Worm (Caenorhabditis elegans) whole organism, young adult: Measurements from ENCODE around the gene mtx-2.

Experiments
- dox-1 ChIP-seq: fragments of 200-800 bp; sonication (Bioruptor generic); IDR thresholded peaks from 2 replicates; pipeline ENCODE4 v1.3.6; 2022; ENCODE audit warnings: missing genetic modification reagents, missing genetic modification characterization, missing compliant biosample characterization
- repo-1 ChIP-seq: sonication (generic microtip); optimal IDR thresholded peaks from 2 replicates; lab custom pipeline; 2017; ENCODE audit warnings: mild to moderate bottlenecking, missing genetic modification characterization, missing compliant biosample characterization
- unc-130 ChIP-seq: sonication (generic microtip); optimal IDR thresholded peaks from 2 replicates; lab custom pipeline; 2016; ENCODE audit warnings: missing genetic modification reagents, missing genetic modification characterization, missing compliant biosample characterization

ce11 chrIII:7721513-7721912, 41.9 kb downstream of the mtx-2 start:
- TF ChIP-seq dox-1 (GFP tag; lab: Robert Waterston, UW): no peak
- TF ChIP-seq unc-130 (GFP tag; lab: Kevin White, UChicago): no peak
- no peak for TF ChIP-seq repo-1
